Worm (Caenorhabditis elegans) whole organism, mixed stage, embryonic: ENCODE results near the gene F28F9.2.

Experiments
- M03D4.4 ChIP-seq: sonication (generic microtip); optimal IDR thresholded peaks from 2 replicates; lab custom pipeline; 2017; ENCODE audit warnings: mild to moderate bottlenecking, missing genetic modification characterization, missing compliant biosample characterization
- ceh-43 ChIP-seq: fragments of 200-800 bp; sonication (Bioruptor generic); optimal IDR thresholded peaks from 2 replicates; lab custom pipeline; 2018; ENCODE audit warnings: mild to moderate bottlenecking, missing genetic modification characterization, moderate library complexity, missing compliant biosample characterization
- ces-1 ChIP-seq: fragments of 150-350 bp; optimal IDR thresholded peaks from 2 replicates; lab custom pipeline; 2014; ENCODE audit warnings: missing biosample characterization, missing genetic modification reagents, missing genetic modification characterization
- elt-1 ChIP-seq: sonication (generic microtip); optimal IDR thresholded peaks from 2 replicates; lab custom pipeline; 2017; ENCODE audit warnings: missing genetic modification characterization, mild to moderate bottlenecking, missing compliant biosample characterization, antibody characterized with exemption, moderate library complexity, borderline replicate concordance; ENCODE audit not compliant: insufficient read depth
- elt-3 ChIP-seq: fragments of 150-350 bp; optimal IDR thresholded peaks from 2 replicates; lab custom pipeline; 2014; ENCODE audit warnings: missing biosample characterization, missing genetic modification characterization
- lsy-2 ChIP-seq: fragments of 150-350 bp; optimal IDR thresholded peaks from 2 replicates; lab custom pipeline; 2014; ENCODE audit warnings: missing biosample characterization, missing genetic modification characterization
- mep-1 ChIP-seq: fragments of 150-350 bp; optimal IDR thresholded peaks from 2 replicates; lab custom pipeline; 2017; ENCODE audit warnings: missing biosample characterization, missing genetic modification reagents, missing genetic modification characterization, inconsistent platforms
- nhr-12 ChIP-seq: fragments of 150-350 bp; optimal IDR thresholded peaks from 2 replicates; lab custom pipeline; 2014; ENCODE audit warnings: missing biosample characterization, missing genetic modification characterization
- nhr-76 ChIP-seq: sonication (generic microtip); optimal IDR thresholded peaks from 2 replicates; lab custom pipeline; 2017; ENCODE audit warnings: missing biosample characterization, missing genetic modification characterization
- pha-4 ChIP-seq: fragments of 150-350 bp; optimal IDR thresholded peaks from 2 replicates; lab custom pipeline; 2018; ENCODE audit warnings: missing biosample characterization, missing genetic modification reagents, missing genetic modification characterization
- sptf-1 ChIP-seq: sonication (generic microtip); optimal IDR thresholded peaks from 2 replicates; lab custom pipeline; 2017; ENCODE audit warnings: mild to moderate bottlenecking, missing genetic modification characterization, moderate library complexity, missing compliant biosample characterization
- unc-39 ChIP-seq: fragments of 150-350 bp; optimal IDR thresholded peaks from 2 replicates; lab custom pipeline; 2014; ENCODE audit warnings: missing biosample characterization, missing genetic modification characterization
- ztf-11 ChIP-seq: fragments of 150-350 bp; optimal IDR thresholded peaks from 2 replicates; lab custom pipeline; 2014; ENCODE audit warnings: missing biosample characterization, missing genetic modification characterization

- TF ChIP-seq elt-3 (tag; lab: Kevin White, UChicago) (no peak), ztf-11 (tag; lab: Kevin White, UChicago) (no peak), ces-1 (no peak), nhr-76 (tag; lab: Kevin White, UChicago) (no peak), unc-39 (tag; lab: Kevin White, UChicago) (no peak), sptf-1 (tag; lab: Kevin White, UChicago) (no peak), M03D4.4 (tag; lab: Kevin White, UChicago) (no peak), mep-1 (no peak), ceh-43 (no peak), elt-1 (no peak), lsy-2 (tag; lab: Kevin White, UChicago) (no peak), pha-4 (tag; lab: Kevin White, UChicago) (no peak), nhr-12 (tag; lab: Kevin White, UChicago) (no peak)
Observed at ce11 chrIV:3833778-3834177, 5.7 kb upstream of the F28F9.2 start.
